Worm (Caenorhabditis elegans): ENCODE results near the gene F28H7.7.

Gene F28H7.7

DNA sequence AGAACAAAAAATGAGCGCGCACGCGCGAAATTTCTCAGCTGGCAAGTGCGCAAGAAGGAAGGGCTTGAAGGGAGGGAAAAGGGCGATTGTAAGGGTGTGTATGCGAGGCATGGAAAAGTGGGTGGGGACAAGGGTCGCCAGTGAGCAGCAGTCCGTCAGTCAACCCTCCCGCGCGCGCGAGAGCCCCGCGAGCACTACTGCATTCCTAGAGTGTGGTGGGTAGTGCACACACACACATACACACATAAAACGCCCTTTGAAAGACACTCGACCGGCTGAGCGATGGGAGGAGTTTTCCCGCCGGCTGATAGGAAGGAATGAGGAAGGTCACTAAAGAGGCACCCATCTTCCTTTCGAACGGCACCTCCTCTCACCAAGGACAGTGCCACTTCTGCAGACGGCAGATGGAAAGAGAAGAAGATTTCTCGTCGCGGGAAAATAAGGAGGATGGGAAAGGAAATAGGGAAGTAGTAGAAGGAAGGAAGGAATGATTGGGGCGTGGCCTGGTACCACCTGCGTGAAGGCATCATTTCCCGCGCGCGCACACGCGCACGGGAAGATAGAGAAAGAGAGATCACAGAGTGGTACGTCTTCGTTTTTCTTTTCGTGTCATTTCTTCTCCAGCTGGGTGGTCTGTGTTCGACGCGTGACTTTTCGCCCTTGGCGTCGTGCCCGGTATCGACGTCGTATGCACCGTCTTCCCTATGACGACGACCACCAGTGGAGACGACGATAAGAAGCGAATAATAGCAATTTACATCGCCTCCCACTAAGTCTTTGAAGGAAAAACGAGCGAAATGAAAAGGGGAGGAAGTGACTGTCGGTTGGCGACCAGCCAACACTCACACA, 36.9 kb downstream of the F28H7.7 start (continued):
- TF ChIP-seq mec-3 (tag; optimal IDR thresholded peaks at IDR 0.05; ENCODE audit: borderline replicate concordance) (no peak), syd-9 (tag; optimal IDR thresholded peaks at IDR 0.05) (peak; percentile 55), che-1 (tag; optimal IDR thresholded peaks at IDR 0.05) (no peak), eyg-1 (tag; optimal IDR thresholded peaks at IDR 0.05) (peak; percentile 45), ceh-22 (tag; optimal IDR thresholded peaks at IDR 0.05) (peak; percentile 58), ceh-24 (tag; optimal IDR thresholded peaks at IDR 0.05) (no peak), ceh-31 (tag; optimal IDR thresholded peaks at IDR 0.05) (peak; percentile 8), tbx-2 (tag; optimal IDR thresholded peaks at IDR 0.05) (peak; percentile 63), sdc-2 (tag; optimal IDR thresholded peaks at IDR 0.05) (no peak), fkh-6 (tag; optimal IDR thresholded peaks at IDR 0.05) (peak; percentile 61), hlh-15 (tag; optimal IDR thresholded peaks at IDR 0.05) (no peak), T23F11.4 (GFP tag; optimal IDR thresholded peaks at IDR 0.05) (peak; percentile 28), C08G9.2 (tag; optimal IDR thresholded peaks at IDR 0.05) (peak; percentile 1), ttx-3 (tag; optimal IDR thresholded peaks at IDR 0.05) (peak; percentile 20), nhr-232 (tag; optimal IDR thresholded peaks at IDR 0.05) (peak; percentile 34), ceh-18 (tag; optimal IDR thresholded peaks at IDR 0.05) (peak; percentile 42), fax-1 (tag; optimal IDR thresholded peaks at IDR 0.05) (no peak), unc-42 (tag; optimal IDR thresholded peaks at IDR 0.05) (peak; percentile 44)

DNA sequence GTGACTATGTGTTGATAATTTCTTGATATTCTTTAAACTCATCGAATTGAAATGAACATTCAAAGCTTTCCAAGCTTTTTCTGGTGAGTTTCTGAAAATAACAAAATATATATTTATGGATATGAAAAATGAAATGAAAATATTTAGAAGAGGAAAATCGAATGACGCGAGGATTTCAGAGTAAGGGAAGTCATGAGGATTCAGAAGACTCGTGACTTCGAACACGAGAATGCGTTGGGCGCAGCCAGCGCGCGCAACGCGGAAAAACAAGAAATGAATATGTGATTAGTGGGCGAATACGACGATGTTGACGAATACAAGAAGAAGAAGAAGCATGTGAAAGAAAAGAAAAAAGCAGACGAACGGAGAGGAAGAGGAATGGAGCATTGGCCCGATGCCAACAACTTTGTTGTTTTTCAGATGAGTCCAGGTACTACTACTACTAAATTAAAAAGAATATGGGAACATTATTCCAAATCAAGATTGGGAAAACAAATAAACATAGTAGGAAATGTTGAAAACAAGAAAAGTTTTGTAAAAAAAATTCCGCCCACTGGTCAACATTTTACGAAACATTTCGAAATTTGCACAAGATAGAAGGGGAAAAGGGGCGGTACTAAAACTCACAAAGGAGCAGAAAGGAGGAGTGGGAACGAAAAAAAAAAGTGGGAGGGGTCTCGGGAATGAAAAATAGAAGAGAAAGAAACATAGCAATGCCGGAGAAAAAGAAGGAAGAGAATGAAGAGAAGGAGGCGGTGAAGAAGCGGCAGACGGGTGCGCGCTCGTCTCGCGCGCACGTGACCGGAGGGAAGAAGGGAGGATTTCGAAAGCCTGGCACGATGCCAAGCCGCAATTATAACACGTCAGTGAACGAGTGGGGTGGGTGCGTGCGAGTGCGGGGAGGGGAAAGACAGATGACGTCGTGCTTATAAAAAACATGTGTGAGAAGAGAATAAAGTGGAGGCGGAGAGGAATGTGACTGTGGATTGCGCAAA, 38.5 kb downstream of the F28H7.7 start:
- no peak for TF ChIP-seq nhr-11 (tag; optimal IDR thresholded peaks at IDR 0.05)
- no peak for TF ChIP-seq sox-2 (GFP tag; IDR thresholded peaks at IDR 0.05)
- TF ChIP-seq pax-1 (tag; optimal IDR thresholded peaks at IDR 0.05): no peak
- TF ChIP-seq ceh-19 (GFP tag; optimal IDR thresholded peaks at IDR 0.05): no peak
- no peak for TF ChIP-seq syd-9 (tag; optimal IDR thresholded peaks at IDR 0.05)
- TF ChIP-seq C38D4.7 (GFP tag; optimal IDR thresholded peaks at IDR 0.05): no peak
- TF ChIP-seq unc-55 (GFP tag; optimal IDR thresholded peaks at IDR 0.05): peak; percentile 91
- no peak for TF ChIP-seq odd-2 (tag; optimal IDR thresholded peaks at IDR 0.05)
- TF ChIP-seq hlh-6 (tag; optimal IDR thresholded peaks at IDR 0.05): no peak
- no peak for TF ChIP-seq ceh-6 (GFP tag; optimal IDR thresholded peaks at IDR 0.05)
- TF ChIP-seq ceh-24 (tag; optimal IDR thresholded peaks at IDR 0.05): no peak
- TF ChIP-seq ceh-9 (tag; optimal IDR thresholded peaks at IDR 0.05): no peak
- no peak for TF ChIP-seq lim-6 (tag; optimal IDR thresholded peaks at IDR 0.05)
- no peak for TF ChIP-seq pha-4 (tag; optimal IDR thresholded peaks at IDR 0.05)
- no peak for TF ChIP-seq ceh-30 (tag; optimal IDR thresholded peaks at IDR 0.05)
- TF ChIP-seq ttx-3 (tag; optimal IDR thresholded peaks at IDR 0.05): no peak
- no peak for TF ChIP-seq ahr-1 (tag; optimal IDR thresholded peaks at IDR 0.05)
- peak; percentile 83 for TF ChIP-seq ceh-18 (tag; optimal IDR thresholded peaks at IDR 0.05)
- TF ChIP-seq npax-4 (tag; optimal IDR thresholded peaks at IDR 0.05): no peak
- TF ChIP-seq nfya-1 (tag; optimal IDR thresholded peaks at IDR 0.05): peak; percentile 65
- TF ChIP-seq pag-3 (tag; optimal IDR thresholded peaks at IDR 0.05; ENCODE audit: borderline replicate concordance): no peak
- peak; percentile 64 for TF ChIP-seq unc-42 (tag; optimal IDR thresholded peaks at IDR 0.05)
- TF ChIP-seq sdc-2 (tag; optimal IDR thresholded peaks at IDR 0.05): no peak
- TF ChIP-seq hlh-30 (tag; optimal IDR thresholded peaks at IDR 0.05; ENCODE audit: insufficient read depth): peak; percentile 97
- peak; percentile 61 for TF ChIP-seq ceh-34 (tag; optimal IDR thresholded peaks at IDR 0.05)
- no peak for TF ChIP-seq nhr-232 (tag; optimal IDR thresholded peaks at IDR 0.05)
- TF ChIP-seq gmeb-2 (tag; optimal IDR thresholded peaks at IDR 0.05): peak; percentile 8
- no peak for TF ChIP-seq lin-11 (tag; optimal IDR thresholded peaks at IDR 0.05)
- TF ChIP-seq ama-1 (optimal IDR thresholded peaks at IDR 0.05): no peak
- TF ChIP-seq ceh-48 (tag; optimal IDR thresholded peaks at IDR 0.05): no peak
- TF ChIP-seq eyg-1 (tag; optimal IDR thresholded peaks at IDR 0.05): no peak
- no peak for TF ChIP-seq ceh-45 (GFP tag; IDR thresholded peaks at IDR 0.05)
- peak; percentile 88 for TF ChIP-seq pros-1 (tag; optimal IDR thresholded peaks at IDR 0.05)
- no peak for TF ChIP-seq che-1 (tag; optimal IDR thresholded peaks at IDR 0.05)
- no peak for TF ChIP-seq pha-2 (tag; optimal IDR thresholded peaks at IDR 0.05)
- TF ChIP-seq zip-5 (tag; optimal IDR thresholded peaks at IDR 0.05): no peak
- TF ChIP-seq mec-3 (tag; optimal IDR thresholded peaks at IDR 0.05; ENCODE audit: borderline replicate concordance): no peak
- TF ChIP-seq fkh-6 (tag; optimal IDR thresholded peaks at IDR 0.05): no peak
- no peak for TF ChIP-seq ceh-2 (tag; optimal IDR thresholded peaks at IDR 0.05)
